Fruit fly (Drosophila melanogaster) whole organism, adult: Measurements from ENCODE around the gene Rh2.

ENCODE experiments used
- CG12768 ChIP-seq: fragments of 200-800 bp; sonication (Bioruptor generic); optimal IDR thresholded peaks from 2 replicates; lab custom pipeline; 2017; ENCODE audit warnings: missing biosample characterization, missing genetic modification characterization, mild to moderate bottlenecking, moderate library complexity, missing genetic modification reagents
- kay ChIP-seq: fragments of 200-800 bp; sonication (Bioruptor generic); peaks from one replicate; lab custom pipeline; 2016; ENCODE audit warnings: missing biosample characterization, missing genetic modification characterization, borderline replicate concordance

dm6 chr3R:18875228-18875627 lies 24.0 kb upstream of the Rh2 start, which contains the start of gene CG14298:
- TF ChIP-seq CG12768 (GFP tag; lab: Kevin White, UChicago) (no peak), kay (GFP tag; lab: Kevin White, UChicago) (no peak)
